Fruit fly (Drosophila melanogaster): ENCODE data around the gene VAChT.

VAChT gene

DNA sequence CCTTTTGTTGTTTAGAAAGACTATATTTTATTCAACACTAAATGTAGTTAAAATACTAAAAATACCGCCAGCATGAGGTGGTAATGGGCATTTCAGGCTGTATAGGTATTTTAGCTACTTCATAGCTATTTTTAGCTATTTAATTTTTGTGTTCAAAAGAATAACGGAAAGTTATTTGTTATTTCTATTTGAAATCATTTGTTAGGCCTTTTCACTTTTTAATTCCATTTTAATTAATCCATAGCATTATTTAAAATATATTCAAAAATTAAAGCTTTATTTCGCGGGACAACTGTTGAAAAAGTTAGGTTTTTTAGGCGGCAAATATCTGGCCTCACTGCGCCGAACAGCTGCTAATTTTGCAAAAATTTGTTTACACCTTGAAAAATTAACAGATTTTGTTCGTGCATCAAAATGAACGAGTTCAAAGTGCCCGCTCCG is 27.8 kb upstream of the VAChT start, which contains the start of the genes dind and CG7706 (continued):
- TF ChIP-seq Abd-B (GFP tag; optimal IDR thresholded peaks at IDR 0.05) (peak; percentile 7), mld (GFP tag; IDR thresholded peaks at IDR 0.05; ENCODE audit: partially characterized antibody) (no peak), CG18764 (GFP tag; optimal IDR thresholded peaks at IDR 0.05) (no peak), sna (GFP tag; IDR thresholded peaks at IDR 0.05; ENCODE audit: partially characterized antibody) (no peak), NFAT (GFP tag; IDR thresholded peaks at IDR 0.05) (no peak), CG7928 (GFP tag; optimal IDR thresholded peaks at IDR 0.05) (no peak), fru (optimal IDR thresholded peaks at IDR 0.05) (no peak), dmrt11E (tag; optimal IDR thresholded peaks at IDR 0.05) (no peak), peb (GFP tag; IDR thresholded peaks at IDR 0.05) (no peak), ara (GFP tag; IDR thresholded peaks at IDR 0.05) (no peak), CG11695 (GFP tag; IDR thresholded peaks at IDR 0.05) (no peak), CG15601 (tag; optimal IDR thresholded peaks at IDR 0.05) (no peak), YL-1 (GFP tag; optimal IDR thresholded peaks at IDR 0.05) (peak; percentile 50), Drgx (GFP tag; IDR thresholded peaks at IDR 0.05) (no peak), CG7556 (GFP tag; optimal IDR thresholded peaks at IDR 0.05) (no peak), h (optimal IDR thresholded peaks at IDR 0.05) (no peak), ci (GFP tag; IDR thresholded peaks at IDR 0.05) (no peak), fd64A (GFP tag; optimal IDR thresholded peaks at IDR 0.05) (no peak), CG12769 (tag; optimal IDR thresholded peaks at IDR 0.05) (no peak), Ada2b (GFP tag; IDR thresholded peaks at IDR 0.05) (no peak), ttk (GFP tag; IDR thresholded peaks at IDR 0.05) (no peak), BtbVII (GFP tag; optimal IDR thresholded peaks at IDR 0.05) (no peak), CG1792 (GFP tag; optimal IDR thresholded peaks at IDR 0.05) (no peak), Hr3 (GFP tag; optimal IDR thresholded peaks at IDR 0.05) (no peak), CG10543 (GFP tag; optimal IDR thresholded peaks at IDR 0.05) (no peak), Sox100B (GFP tag; optimal IDR thresholded peaks at IDR 0.05) (no peak), prd (optimal IDR thresholded peaks at IDR 0.05) (no peak), prd (GFP tag; IDR thresholded peaks at IDR 0.05) (no peak), CG12659 (GFP tag; optimal IDR thresholded peaks at IDR 0.05) (peak; percentile 47), Dbx (GFP tag; IDR thresholded peaks at IDR 0.05) (no peak), ap (GFP tag; IDR thresholded peaks at IDR 0.05) (no peak), CG8765 (GFP tag; IDR thresholded peaks at IDR 0.05) (no peak), CG10654 (GFP tag; optimal IDR thresholded peaks at IDR 0.05) (no peak), sc (optimal IDR thresholded peaks at IDR 0.05) (no peak), sc (GFP tag; optimal IDR thresholded peaks at IDR 0.05) (no peak), CG10147 (GFP tag; optimal IDR thresholded peaks at IDR 0.05) (no peak), Xbp1 (GFP tag; optimal IDR thresholded peaks at IDR 0.05) (peak; percentile 27), org-1 (GFP tag; optimal IDR thresholded peaks at IDR 0.05) (no peak), CG31441 (GFP tag; IDR thresholded peaks at IDR 0.05) (no peak), CG32767 (GFP tag; IDR thresholded peaks at IDR 0.05) (no peak), CG4707 (GFP tag; optimal IDR thresholded peaks at IDR 0.05) (no peak), CG10209 (GFP tag; optimal IDR thresholded peaks at IDR 0.05) (no peak), CG10321 (GFP tag; IDR thresholded peaks at IDR 0.05) (no peak), Sin3A (optimal IDR thresholded peaks at IDR 0.05) (peak; percentile 39), repo (GFP tag; optimal IDR thresholded peaks at IDR 0.05) (no peak), zen2 (GFP tag; IDR thresholded peaks at IDR 0.05; ENCODE audit: partially characterized antibody) (no peak), CG12391 (tag; optimal IDR thresholded peaks at IDR 0.05) (peak; percentile 58), CHES-1-like (GFP tag; optimal IDR thresholded peaks at IDR 0.05) (no peak), E2f2 (GFP tag; IDR thresholded peaks at IDR 0.05) (peak; percentile 47), tx (GFP tag; optimal IDR thresholded peaks at IDR 0.05) (no peak), CG3847 (GFP tag; IDR thresholded peaks at IDR 0.05) (peak; percentile 38; the same call in 1 of the 2 replicates), CG3838 (GFP tag; optimal IDR thresholded peaks at IDR 0.05) (no peak), mam (GFP tag; optimal IDR thresholded peaks at IDR 0.05) (no peak), crc (GFP tag; optimal IDR thresholded peaks at IDR 0.05) (no peak)

All from whole organism, embryonic.